Fruit fly (Drosophila melanogaster): ENCODE results near the gene hoka.

dm6 chr3L:4898647-4899046 is at the start of gene hoka:
- no peak for TF ChIP-seq Atf6 (GFP tag; IDR thresholded peaks at IDR 0.05)
- no peak for TF ChIP-seq Dip2 (GFP tag; IDR thresholded peaks at IDR 0.05)
- no peak for TF ChIP-seq Mad (GFP tag; optimal IDR thresholded peaks at IDR 0.05)
- no peak for TF ChIP-seq chn (GFP tag; optimal IDR thresholded peaks at IDR 0.05)
- no peak for TF ChIP-seq zen2 (GFP tag; IDR thresholded peaks at IDR 0.05; ENCODE audit: partially characterized antibody)
- no peak for TF ChIP-seq kni (GFP tag; optimal IDR thresholded peaks at IDR 0.05)
- TF ChIP-seq ara (GFP tag; IDR thresholded peaks at IDR 0.05), result no peak
- TF ChIP-seq CG1832 (GFP tag; optimal IDR thresholded peaks at IDR 0.05), result no peak
- no peak for TF ChIP-seq pan (optimal IDR thresholded peaks at IDR 0.05)
- TF ChIP-seq pan (GFP tag; optimal IDR thresholded peaks at IDR 0.05 in 1 of 2, IDR thresholded peaks at IDR 0.05 in 1 of 2), result no peak
- TF ChIP-seq usp (GFP tag; optimal IDR thresholded peaks at IDR 0.05), result no peak
- TF ChIP-seq eve (GFP tag; optimal IDR thresholded peaks at IDR 0.05), result no peak
- TF ChIP-seq Myb (GFP tag; optimal IDR thresholded peaks at IDR 0.05), result no peak
- no peak for TF ChIP-seq CG17912 (GFP tag; optimal IDR thresholded peaks at IDR 0.05)
- TF ChIP-seq Nf-YB (GFP tag; optimal IDR thresholded peaks at IDR 0.05), result no peak
